Worm (Caenorhabditis elegans) whole organism, L4 larva: ENCODE measurements around the gene C01G10.15.

ENCODE experiments used
- aly-2 ChIP-seq: sonication (generic microtip); optimal IDR thresholded peaks from 2 replicates; lab custom pipeline; 2018; ENCODE audit warnings: missing biosample characterization, missing genetic modification characterization
- daf-12 ChIP-seq: fragments of 150-350 bp; optimal IDR thresholded peaks from 2 replicates; lab custom pipeline; 2014; ENCODE audit warnings: missing biosample characterization, missing genetic modification reagents, missing genetic modification characterization
- lin-13 ChIP-seq: fragments of 150-350 bp; optimal IDR thresholded peaks from 2 replicates; lab custom pipeline; 2014; ENCODE audit warnings: missing biosample characterization, missing genetic modification reagents, missing genetic modification characterization
- lin-39 ChIP-seq: fragments of 150-350 bp; optimal IDR thresholded peaks from 2 replicates; lab custom pipeline; 2014; ENCODE audit warnings: missing biosample characterization, missing genetic modification reagents, missing genetic modification characterization
- nhr-76 ChIP-seq: fragments of 150-350 bp; optimal IDR thresholded peaks from 2 replicates; lab custom pipeline; 2014; ENCODE audit warnings: missing biosample characterization, missing genetic modification characterization
- nhr-77 ChIP-seq: fragments of 150-350 bp; optimal IDR thresholded peaks from 2 replicates; lab custom pipeline; 2014; ENCODE audit warnings: missing biosample characterization, missing genetic modification characterization
- pha-4 ChIP-seq, 2 experiments: fragments of 150-350 bp in 1 of 2; fragments of 200-800 bp in 1 of 2; sonication (Bioruptor generic) in 1 of 2; IDR thresholded peaks in 1 of 2; optimal IDR thresholded peaks in 1 of 2; 2 replicates each; pipeline versions ENCODE4 v1.3.6 to Lab custom; 2014 to 2022; ENCODE audit warnings: missing genetic modification characterization in 2 of 2, missing genetic modification reagents in 2 of 2, missing biosample characterization in 1 of 2, missing compliant biosample characterization in 1 of 2
- unc-62 ChIP-seq, 3 experiments: fragments of 150-350 bp in 1 of 3; sonication (generic microtip); optimal IDR thresholded peaks in 2 of 3; peaks in 1 of 3; 1 replicate in 1 of 3; 2 replicates in 2 of 3; lab custom pipeline; 2014 to 2017; ENCODE audit warnings: missing biosample characterization in 3 of 3, missing genetic modification characterization in 3 of 3, missing genetic modification reagents in 3 of 3, missing genotype in 1 of 3
- ztf-11 ChIP-seq: fragments of 150-350 bp; optimal IDR thresholded peaks from 2 replicates; lab custom pipeline; 2014; ENCODE audit warnings: missing biosample characterization, missing genetic modification characterization

DNA sequence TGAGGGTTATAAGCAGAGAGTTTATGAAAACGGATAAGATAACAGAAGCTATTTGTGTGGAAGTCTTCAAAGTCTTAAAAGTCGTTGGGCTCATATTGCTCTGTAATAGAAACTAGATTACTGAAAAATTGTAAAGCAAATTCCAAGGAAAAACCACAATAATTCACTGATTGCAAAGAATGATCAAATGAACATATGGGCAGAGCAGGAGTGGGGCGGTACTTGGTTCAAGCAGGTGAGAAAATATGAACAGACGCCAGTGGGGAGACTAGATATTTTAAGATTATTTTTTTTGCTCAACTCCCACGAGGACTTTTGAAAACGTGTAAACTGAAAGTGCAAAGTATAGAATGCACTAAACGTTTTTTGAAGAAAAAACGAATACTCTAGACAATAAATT, 45.3 kb upstream of the C01G10.15 start, which contains the start of gene str-171:
- TF ChIP-seq nhr-76 (tag; lab: Kevin White, UChicago), result no peak
- no peak for TF ChIP-seq lin-39 (tag; lab: Kevin White, UChicago)
- no peak for TF ChIP-seq lin-13 (GFP tag; lab: Kevin White, UChicago)
- no peak for TF ChIP-seq daf-12 (tag; lab: Kevin White, UChicago)
- no peak for TF ChIP-seq pha-4 (GFP tag; IDR thresholded peaks at IDR 0.05; lab: Robert Waterston, UW)
- no peak for TF ChIP-seq pha-4 (tag; optimal IDR thresholded peaks at IDR 0.05; lab: Kevin White, UChicago)
- TF ChIP-seq unc-62 (GFP tag; optimal IDR thresholded peaks at IDR 0.05 in 1 of 2; lab: Kevin White, UChicago), result no peak
- no peak for TF ChIP-seq unc-62 (tag; optimal IDR thresholded peaks at IDR 0.05; lab: Kevin White, UChicago)
- no peak for TF ChIP-seq nhr-77 (tag; lab: Kevin White, UChicago)
- no peak for TF ChIP-seq aly-2 (tag; lab: Kevin White, UChicago)
- no peak for TF ChIP-seq ztf-11 (tag; lab: Kevin White, UChicago)
